Worm (Caenorhabditis elegans) whole organism, early embryonic: ENCODE results near the gene C53C11.5.

Experiments
- B0310.2 ChIP-seq: sonication (generic microtip); optimal IDR thresholded peaks from 2 replicates; lab custom pipeline; 2016; ENCODE audit warnings: mild to moderate bottlenecking, missing genetic modification characterization, missing compliant biosample characterization
- F13C5.2 ChIP-seq: sonication (generic microtip); optimal IDR thresholded peaks from 2 replicates; lab custom pipeline; 2017; ENCODE audit warnings: mild to moderate bottlenecking, missing genetic modification characterization, inconsistent platforms, missing compliant biosample characterization
- aly-1 ChIP-seq: sonication (generic microtip); optimal IDR thresholded peaks from 2 replicates; lab custom pipeline; 2016; ENCODE audit warnings: missing genetic modification characterization, missing compliant biosample characterization
- ama-1 ChIP-seq: fragments of 150-350 bp; optimal IDR thresholded peaks from 2 replicates; lab custom pipeline; 2014
- ceh-13 ChIP-seq: fragments of 200-800 bp; sonication (Bioruptor generic); optimal IDR thresholded peaks from 2 replicates; lab custom pipeline; 2018; ENCODE audit warnings: mild to moderate bottlenecking, missing genetic modification characterization, missing compliant biosample characterization
- ceh-36 ChIP-seq: sonication (generic microtip); optimal IDR thresholded peaks from 2 replicates; lab custom pipeline; 2016; ENCODE audit warnings: missing genetic modification characterization, inconsistent platforms, missing compliant biosample characterization
- ets-7 ChIP-seq: sonication (generic microtip); optimal IDR thresholded peaks from 2 replicates; lab custom pipeline; 2016; ENCODE audit warnings: missing genotype, missing genetic modification characterization, missing compliant biosample characterization
- flt-1 ChIP-seq: fragments of 200-800 bp; sonication (Bioruptor generic); IDR thresholded peaks from 2 replicates; pipeline ENCODE4 v1.3.6; 2022; ENCODE audit warnings: missing genetic modification characterization, missing compliant biosample characterization
- hmbx-1 ChIP-seq: sonication (generic microtip); optimal IDR thresholded peaks from 2 replicates; lab custom pipeline; 2016; ENCODE audit warnings: mild to moderate bottlenecking, missing genetic modification characterization, missing compliant biosample characterization
- hmg-4 ChIP-seq: fragments of 200-800 bp; sonication (Bioruptor generic); optimal IDR thresholded peaks from 2 replicates; lab custom pipeline; 2018; ENCODE audit warnings: mild to moderate bottlenecking, missing genetic modification characterization, missing compliant biosample characterization
- hnd-1 ChIP-seq: sonication (generic microtip); optimal IDR thresholded peaks from 2 replicates; lab custom pipeline; 2016; ENCODE audit warnings: missing genetic modification characterization, missing compliant biosample characterization
- pes-1 ChIP-seq: fragments of 200-800 bp; sonication (Bioruptor generic); IDR thresholded peaks from 2 replicates; pipeline ENCODE4 v1.3.6; 2022; ENCODE audit warnings: missing genetic modification reagents, missing genetic modification characterization, missing compliant biosample characterization
- scrt-1 ChIP-seq: fragments of 200-800 bp; sonication (Bioruptor generic); IDR thresholded peaks from 2 replicates; pipeline ENCODE4 v1.3.6; 2022; ENCODE audit warnings: missing genetic modification characterization, missing compliant biosample characterization
- sea-1 ChIP-seq: fragments of 200-800 bp; sonication (Bioruptor generic); conservative IDR thresholded peaks from 2 replicates; pipeline ENCODE4 v1.3.6; 2022; ENCODE audit warnings: missing genetic modification characterization, missing compliant biosample characterization
- tbx-11 ChIP-seq: fragments of 200-800 bp; sonication (Bioruptor generic); IDR thresholded peaks from 2 replicates; pipeline ENCODE4 v1.3.6; 2022; ENCODE audit warnings: missing genetic modification characterization, missing compliant biosample characterization
- tbx-37 ChIP-seq: fragments of 200-800 bp; sonication (Bioruptor generic); conservative IDR thresholded peaks from 2 replicates; pipeline ENCODE4 v1.3.6; 2022; ENCODE audit warnings: missing genetic modification reagents, missing genetic modification characterization, missing compliant biosample characterization
- tra-4 ChIP-seq: sonication (generic microtip); optimal IDR thresholded peaks from 2 replicates; lab custom pipeline; 2017; ENCODE audit warnings: missing genetic modification characterization, missing compliant biosample characterization

The C53C11.5 gene

DNA sequence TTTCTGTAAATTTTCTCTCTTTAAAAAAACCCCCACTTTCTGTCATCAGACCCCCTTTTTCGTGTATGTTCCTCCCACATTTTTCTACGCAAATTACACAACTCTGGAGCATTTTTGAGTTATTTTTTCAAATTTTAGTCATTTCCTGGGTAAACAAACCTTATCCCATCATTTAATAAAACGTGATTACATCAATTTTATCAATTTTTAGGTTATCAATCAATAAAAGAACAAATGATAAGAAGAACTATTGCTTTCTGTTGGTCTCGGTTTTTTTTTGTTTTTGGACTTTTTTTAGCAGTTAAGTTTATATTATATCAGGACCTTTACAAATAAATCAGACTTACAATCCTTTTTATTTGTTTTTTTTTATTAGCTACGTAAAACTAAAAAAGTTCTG lies 2.5 kb downstream of the C53C11.5 start, which contains the start of gene C53C11.2:
Gene C53C11.2, plus strand, starts transcription at position 284 of the 400 bp plus-strand sequence.
- TF ChIP-seq ceh-13: no peak
- no peak for TF ChIP-seq sea-1 (GFP tag; lab: Robert Waterston, UW)
- TF ChIP-seq hnd-1 (tag; lab: Kevin White, UChicago): no peak
- no peak for TF ChIP-seq hmbx-1
- no peak for TF ChIP-seq aly-1 (tag; lab: Kevin White, UChicago)
- no peak for TF ChIP-seq B0310.2 (tag; lab: Kevin White, UChicago)
- no peak for TF ChIP-seq tbx-11 (GFP tag; lab: Robert Waterston, UW)
- TF ChIP-seq pes-1 (GFP tag; lab: Robert Waterston, UW): no peak
- no peak for TF ChIP-seq F13C5.2
- no peak for TF ChIP-seq ets-7 (tag; lab: Kevin White, UChicago)
- TF ChIP-seq flt-1 (GFP tag; lab: Robert Waterston, UW): no peak
- no peak for TF ChIP-seq ama-1 (lab: Kevin White, UChicago)
- no peak for TF ChIP-seq tbx-37 (GFP tag; lab: Robert Waterston, UW)
- TF ChIP-seq ceh-36: no peak
- no peak for TF ChIP-seq scrt-1
- no peak for TF ChIP-seq hmg-4
- no peak for TF ChIP-seq tra-4 (tag; lab: Kevin White, UChicago)

- TF ChIP-seq F13C5.2 (no peak), tbx-37 (GFP tag; lab: Robert Waterston, UW) (no peak), pes-1 (GFP tag; lab: Robert Waterston, UW) (no peak), hnd-1 (tag; lab: Kevin White, UChicago) (no peak), B0310.2 (tag; lab: Kevin White, UChicago) (no peak), tra-4 (tag; lab: Kevin White, UChicago) (no peak), hmg-4 (no peak), scrt-1 (no peak), ceh-36 (no peak), ceh-13 (no peak), aly-1 (tag; lab: Kevin White, UChicago) (no peak), flt-1 (GFP tag; lab: Robert Waterston, UW) (no peak), ets-7 (tag; lab: Kevin White, UChicago) (no peak), hmbx-1 (no peak), tbx-11 (GFP tag; lab: Robert Waterston, UW) (no peak), ama-1 (lab: Kevin White, UChicago) (no peak), sea-1 (GFP tag; lab: Robert Waterston, UW) (no peak)
Observed at ce11 chrX:17338944-17339343, 5.1 kb downstream of the C53C11.5 start.

DNA sequence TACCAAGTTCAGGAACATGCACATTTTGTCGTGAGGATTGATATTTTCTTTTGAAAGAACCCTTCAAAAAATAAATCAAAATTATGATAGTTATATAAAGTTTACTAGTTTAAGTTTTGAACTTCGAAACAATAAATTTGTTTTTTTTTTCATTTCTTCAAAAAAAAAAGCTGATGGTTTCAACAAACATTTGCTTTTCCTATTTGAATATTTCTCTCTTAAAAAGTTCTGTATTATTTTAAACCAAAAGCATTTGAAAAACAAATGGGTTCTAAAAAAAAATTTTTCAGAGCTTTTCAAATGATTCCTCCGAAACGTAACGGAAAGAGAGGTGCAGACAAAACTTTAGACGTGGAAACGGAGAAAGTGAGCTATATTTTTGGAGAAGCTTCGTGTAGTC lies 6.6 kb downstream of the C53C11.5 start, which contains the start of gene C53C11.1:
Gene C53C11.1, plus strand, starts transcription at position 301 of the 400 bp plus-strand sequence.
- TF ChIP-seq B0310.2 (tag; lab: Kevin White, UChicago) (no peak), tbx-11 (GFP tag; lab: Robert Waterston, UW) (no peak), ama-1 (lab: Kevin White, UChicago) (no peak), hnd-1 (tag; lab: Kevin White, UChicago) (no peak), tra-4 (tag; lab: Kevin White, UChicago) (no peak), pes-1 (GFP tag; lab: Robert Waterston, UW) (no peak), aly-1 (tag; lab: Kevin White, UChicago) (no peak), scrt-1 (no peak), flt-1 (GFP tag; lab: Robert Waterston, UW) (no peak), tbx-37 (GFP tag; lab: Robert Waterston, UW) (no peak), ceh-36 (no peak), ceh-13 (no peak), hmbx-1 (no peak), F13C5.2 (no peak), ets-7 (tag; lab: Kevin White, UChicago) (no peak), hmg-4 (no peak), sea-1 (GFP tag; lab: Robert Waterston, UW) (no peak)

- no peak for TF ChIP-seq pes-1 (GFP tag; lab: Robert Waterston, UW)
- TF ChIP-seq ceh-36: no peak
- TF ChIP-seq ama-1 (lab: Kevin White, UChicago): no peak
- no peak for TF ChIP-seq tbx-37 (GFP tag; lab: Robert Waterston, UW)
- no peak for TF ChIP-seq scrt-1
- TF ChIP-seq F13C5.2: no peak
- no peak for TF ChIP-seq hmbx-1
- no peak for TF ChIP-seq B0310.2 (tag; lab: Kevin White, UChicago)
- TF ChIP-seq aly-1 (tag; lab: Kevin White, UChicago): no peak
- TF ChIP-seq tbx-11 (GFP tag; lab: Robert Waterston, UW): no peak
- no peak for TF ChIP-seq sea-1 (GFP tag; lab: Robert Waterston, UW)
- TF ChIP-seq ets-7 (tag; lab: Kevin White, UChicago): no peak
Observed at ce11 chrX:17349411-17349810, 15.6 kb downstream of the C53C11.5 start.

ce11 chrX:17352098-17352497 lies 18.2 kb downstream of the C53C11.5 start:
- TF ChIP-seq sea-1 (GFP tag; lab: Robert Waterston, UW): no peak
- no peak for TF ChIP-seq hmbx-1
- no peak for TF ChIP-seq flt-1 (GFP tag; lab: Robert Waterston, UW)
- no peak for TF ChIP-seq tra-4 (tag; lab: Kevin White, UChicago)
- no peak for TF ChIP-seq F13C5.2
- no peak for TF ChIP-seq tbx-11 (GFP tag; lab: Robert Waterston, UW)
- TF ChIP-seq ets-7 (tag; lab: Kevin White, UChicago): no peak
- no peak for TF ChIP-seq B0310.2 (tag; lab: Kevin White, UChicago)
- no peak for TF ChIP-seq hnd-1 (tag; lab: Kevin White, UChicago)
- no peak for TF ChIP-seq ceh-13

ce11 chrX:17355462-17355861 lies 21.6 kb downstream of the C53C11.5 start:
- no peak for TF ChIP-seq ama-1 (lab: Kevin White, UChicago)
- no peak for TF ChIP-seq tbx-11 (GFP tag; lab: Robert Waterston, UW)
- no peak for TF ChIP-seq tra-4 (tag; lab: Kevin White, UChicago)
- TF ChIP-seq flt-1 (GFP tag; lab: Robert Waterston, UW): no peak
- TF ChIP-seq F13C5.2: no peak
- no peak for TF ChIP-seq scrt-1

DNA sequence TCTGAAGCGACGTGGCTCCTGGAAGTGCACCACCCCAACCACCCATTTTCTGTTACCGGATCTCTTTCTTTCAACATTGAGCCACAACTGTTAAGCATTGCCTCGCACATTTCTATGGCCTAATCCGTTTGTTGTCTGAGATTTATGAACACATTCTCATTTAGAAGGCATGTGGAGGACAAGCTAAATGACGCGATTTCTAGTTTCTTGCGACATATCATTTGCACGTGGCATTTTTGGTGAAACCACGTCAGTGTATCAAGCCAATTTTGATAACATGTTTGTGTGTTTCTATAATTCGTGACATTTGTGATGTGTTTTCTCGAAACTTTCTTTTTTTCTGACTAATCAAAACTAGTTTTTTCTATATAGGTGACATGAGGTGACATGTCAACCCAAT lies 22.9 kb downstream of the C53C11.5 start:
- TF ChIP-seq B0310.2 (tag; lab: Kevin White, UChicago) (no peak), aly-1 (tag; lab: Kevin White, UChicago) (no peak)
